Fruit fly (Drosophila melanogaster) whole organism, pupa: ENCODE data around the gene ssx.

Experiments used
- CG34367 ChIP-seq: fragments of 200-800 bp; sonication (Bioruptor generic); optimal IDR thresholded peaks from 2 replicates; lab custom pipeline; 2018; ENCODE audit warnings: missing biosample characterization, mild to moderate bottlenecking, missing genetic modification characterization
- CG8159 ChIP-seq: fragments of 200-800 bp; sonication (Bioruptor generic); optimal IDR thresholded peaks from 3 replicates; lab custom pipeline; 2018; ENCODE audit warnings: missing biosample characterization, mild to moderate bottlenecking, missing genetic modification characterization, moderate library complexity
- CG9948 ChIP-seq: fragments of 200-800 bp; sonication (Bioruptor generic); optimal IDR thresholded peaks from 2 replicates; lab custom pipeline; 2018; ENCODE audit warnings: missing biosample characterization, mild to moderate bottlenecking, missing genetic modification characterization, moderate library complexity
- D1 ChIP-seq: fragments of 200-800 bp; sonication (Bioruptor generic); optimal IDR thresholded peaks from 2 replicates; lab custom pipeline; 2018; ENCODE audit warnings: missing biosample characterization, mild to moderate bottlenecking, missing genetic modification characterization, moderate library complexity
- EcR ChIP-seq: fragments of 200-800 bp; sonication (Bioruptor generic); optimal IDR thresholded peaks from 3 replicates; lab custom pipeline; 2019; ENCODE audit warnings: missing biosample characterization, missing genetic modification characterization, mild to moderate bottlenecking, moderate library complexity, missing genetic modification reagents
- Pif1A ChIP-seq: fragments of 200-800 bp; sonication (Bioruptor generic); optimal IDR thresholded peaks from 3 replicates; lab custom pipeline; 2016; ENCODE audit warnings: missing biosample characterization, missing genetic modification characterization
- Pif1B ChIP-seq: fragments of 200-800 bp; sonication (Bioruptor generic); optimal IDR thresholded peaks from 3 replicates; lab custom pipeline; 2016; ENCODE audit warnings: missing biosample characterization, missing genetic modification characterization
- Snoo ChIP-seq: fragments of 200-800 bp; sonication (Bioruptor generic); optimal IDR thresholded peaks from 3 replicates; lab custom pipeline; 2017; ENCODE audit warnings: missing biosample characterization, mild to moderate bottlenecking, missing genetic modification characterization, inconsistent platforms
- fd96Ca ChIP-seq: fragments of 200-800 bp; sonication (Bioruptor generic); IDR thresholded peaks from 3 replicates; pipeline ENCODE4 v1.3.6; 2022; ENCODE audit warnings: missing biosample characterization, missing genetic modification characterization
- rn ChIP-seq: fragments of 200-800 bp; sonication (Bioruptor generic); IDR thresholded peaks from 2 replicates; pipeline ENCODE4 v1.3.6; 2022; ENCODE audit warnings: missing biosample characterization, missing genetic modification characterization

- TF ChIP-seq CG8159 (tag; lab: Kevin White, UChicago) = no peak
- no peak for TF ChIP-seq fd96Ca (GFP tag; lab: Robert Waterston, UW)
- no peak for TF ChIP-seq CG34367 (tag; lab: Kevin White, UChicago)
- TF ChIP-seq Pif1A (GFP tag; lab: Kevin White, UChicago) = no peak
- no peak for TF ChIP-seq CG9948
- TF ChIP-seq Snoo (tag; lab: Kevin White, UChicago) = no peak
- TF ChIP-seq D1 = no peak
- peak; percentile 21 for TF ChIP-seq EcR (GFP tag; lab: Kevin White, UChicago)
- TF ChIP-seq Pif1B (GFP tag; lab: Kevin White, UChicago) = no peak
- no peak for TF ChIP-seq rn (GFP tag; lab: Robert Waterston, UW)
These were observed 17.8 kb downstream of the ssx start for dm6 chrX:1388148-1388703.
